Fruit fly (Drosophila melanogaster): ENCODE measurements around the gene Csk.
A peak's percentile ranks its signal among the peaks of the same experiment; 100 is the strongest.

Gene Csk

DNA sequence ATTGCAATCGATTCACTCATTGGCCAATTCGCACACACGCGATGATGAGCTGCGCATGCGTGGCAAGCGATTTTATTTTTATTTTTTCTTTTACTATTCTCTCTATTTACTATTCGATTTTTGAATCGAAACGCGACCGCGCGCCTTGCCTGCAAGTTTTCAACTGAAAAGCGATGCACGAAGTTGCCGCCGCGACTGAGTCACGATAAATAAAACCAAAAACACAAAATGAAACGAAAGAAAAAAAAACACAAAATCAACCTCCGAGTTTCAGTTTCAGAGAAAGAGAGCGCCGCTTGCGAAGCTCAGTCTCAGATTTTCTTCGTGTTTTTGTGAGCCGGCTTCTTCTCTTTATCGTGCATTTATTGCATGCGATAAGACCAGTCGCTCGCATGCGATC lies 3.7 kb downstream of the Csk start (continued):
- TF ChIP-seq CG3919 (GFP tag; optimal IDR thresholded peaks at IDR 0.05) (peak; percentile 27), salr (GFP tag; optimal IDR thresholded peaks at IDR 0.05) (no peak), CG7368 (GFP tag; optimal IDR thresholded peaks at IDR 0.05) (peak; percentile 39), Smox (GFP tag; optimal IDR thresholded peaks at IDR 0.05) (no peak), Eip93F (GFP tag; optimal IDR thresholded peaks at IDR 0.05) (no peak)

dm6 chr3R:11639946-11640588 lies 10.4 kb downstream of the Csk start:
- TF ChIP-seq fkh (GFP tag; optimal IDR thresholded peaks at IDR 0.05) = peak; percentile 88
- TF ChIP-seq CG6792 (GFP tag; optimal IDR thresholded peaks at IDR 0.05) = no peak
- TF ChIP-seq Sox15 (GFP tag; optimal IDR thresholded peaks at IDR 0.05) = no peak
- TF ChIP-seq Eip93F (GFP tag; optimal IDR thresholded peaks at IDR 0.05) = peak; percentile 40
- peak; percentile 23 for TF ChIP-seq esn (GFP tag; optimal IDR thresholded peaks at IDR 0.05)
- TF ChIP-seq CG31627 (GFP tag; optimal IDR thresholded peaks at IDR 0.05) = peak; percentile 7
- no peak for TF ChIP-seq net (GFP tag; optimal IDR thresholded peaks at IDR 0.05)
- peak; percentile 93 for TF ChIP-seq vri (GFP tag; optimal IDR thresholded peaks at IDR 0.05)
- TF ChIP-seq Eip78C (GFP tag) = peak; percentile 31
- TF ChIP-seq CG8119 (GFP tag; IDR thresholded peaks at IDR 0.05) = 0 out of 3 replicates have a peak, but pooled peaks have one; percentile 23

DNA sequence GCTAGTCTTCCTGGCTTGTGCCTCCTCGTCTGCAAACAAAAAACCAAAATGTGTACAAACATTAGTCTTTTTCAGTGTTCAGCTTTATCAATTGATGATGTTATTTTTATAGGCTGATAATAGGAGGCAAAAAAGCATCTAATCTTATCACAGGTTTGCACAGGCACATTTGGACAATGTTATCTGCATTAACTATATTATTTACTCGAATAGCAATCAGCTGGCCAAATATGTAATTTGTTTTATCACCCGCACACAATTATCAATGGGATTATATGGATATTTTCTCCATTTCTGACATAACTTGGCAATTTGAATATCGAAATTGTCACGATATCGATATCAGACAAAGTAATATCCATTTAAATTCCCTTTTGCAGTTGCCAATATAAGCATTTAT lies 12.9 kb downstream of the Csk start:
- TF ChIP-seq pdm3 (GFP tag; optimal IDR thresholded peaks at IDR 0.05) (no peak), topi (GFP tag; optimal IDR thresholded peaks at IDR 0.05) (no peak), Met (GFP tag; optimal IDR thresholded peaks at IDR 0.05) (no peak), Blimp-1 (GFP tag; optimal IDR thresholded peaks at IDR 0.05) (no peak), CG11902 (GFP tag; optimal IDR thresholded peaks at IDR 0.05) (no peak), CG11762 (GFP tag; optimal IDR thresholded peaks at IDR 0.05; ENCODE audit: insufficient read depth) (no peak), Sox15 (GFP tag; optimal IDR thresholded peaks at IDR 0.05) (no peak), vri (GFP tag; optimal IDR thresholded peaks at IDR 0.05) (peak; percentile 78), Eip75B (GFP tag; optimal IDR thresholded peaks at IDR 0.05) (no peak)

DNA sequence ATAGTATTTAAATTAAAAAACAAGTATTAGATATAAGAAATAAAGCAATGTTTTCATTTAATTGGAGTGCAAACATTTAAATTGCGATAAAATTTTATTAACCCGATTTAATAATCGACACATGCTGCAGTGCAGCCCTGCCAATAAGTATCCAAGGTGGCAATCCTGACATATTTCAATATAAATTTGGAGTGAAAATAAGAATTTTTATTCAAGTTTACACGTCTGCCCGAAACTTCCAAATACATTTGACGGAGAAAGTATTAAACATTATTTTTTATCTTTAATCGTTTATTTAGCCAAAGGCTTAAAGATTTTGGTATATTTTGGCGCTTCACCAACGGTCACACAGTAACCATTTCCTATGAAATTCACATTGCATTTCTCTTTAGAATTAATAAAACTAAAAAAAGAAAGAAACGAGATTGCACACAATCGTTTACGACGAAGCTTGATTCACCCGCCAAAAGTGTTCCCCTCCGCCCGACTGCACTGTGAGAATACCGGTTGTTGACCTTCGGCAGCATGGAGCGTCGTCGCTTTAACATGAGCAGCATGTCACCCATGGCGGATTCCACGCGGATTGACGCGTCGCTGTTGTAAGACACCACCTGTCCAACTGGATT lies 22.0 kb downstream of the Csk start, which contains the start of gene CG14712:
TSS of gene CG14712 (plus strand) at position 344 of the 626 bp plus-strand sequence.
- no peak for TF ChIP-seq Ets96B (tag; optimal IDR thresholded peaks at IDR 0.05)
- TF ChIP-seq CG31627 (GFP tag; optimal IDR thresholded peaks at IDR 0.05) = peak; percentile 13
- no peak for TF ChIP-seq Sox14 (GFP tag; optimal IDR thresholded peaks at IDR 0.05)
- no peak for TF ChIP-seq CG6808 (GFP tag; optimal IDR thresholded peaks at IDR 0.05)
- TF ChIP-seq spab (GFP tag; optimal IDR thresholded peaks at IDR 0.05) = no peak
- no peak for TF ChIP-seq Lpt (GFP tag; optimal IDR thresholded peaks at IDR 0.05)
- TF ChIP-seq dac (GFP tag; optimal IDR thresholded peaks at IDR 0.05) = no peak
- no peak for TF ChIP-seq CG6854 (GFP tag; optimal IDR thresholded peaks at IDR 0.05)
- no peak for TF ChIP-seq achi (GFP tag; optimal IDR thresholded peaks at IDR 0.05)
- no peak for TF ChIP-seq Ets21C (GFP tag; optimal IDR thresholded peaks at IDR 0.05)
- no peak for TF ChIP-seq CG32006 (GFP tag; optimal IDR thresholded peaks at IDR 0.05)
- TF ChIP-seq cyc (GFP tag; optimal IDR thresholded peaks at IDR 0.05) = peak; percentile 18
- no peak for TF ChIP-seq Blimp-1 (GFP tag; optimal IDR thresholded peaks at IDR 0.05)
- TF ChIP-seq CG11762 (GFP tag; optimal IDR thresholded peaks at IDR 0.05; ENCODE audit: insufficient read depth) = no peak

DNA sequence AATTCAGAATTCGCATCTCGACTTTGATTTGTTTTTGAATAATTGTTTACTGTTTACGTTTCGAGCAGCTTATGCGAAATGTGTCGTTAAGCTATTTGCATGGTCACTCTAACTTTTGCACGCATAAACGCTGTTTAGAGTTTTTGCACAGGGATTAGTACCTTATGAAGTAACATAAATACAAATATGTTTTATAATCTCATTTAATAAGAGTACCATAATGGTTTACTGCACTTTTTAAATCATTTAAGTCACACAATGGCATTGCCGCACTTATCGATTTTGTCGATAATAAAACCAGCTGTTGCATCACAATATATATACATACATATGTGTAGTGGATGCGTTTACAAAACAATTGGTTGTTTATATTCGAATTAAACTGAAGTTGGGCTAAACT lies 23.9 kb downstream of the Csk start, which contains the start of the genes CG6813 and CG18764:
TSS of gene CG6813 (minus strand) at position 68 of the 400 bp plus-strand sequence.
TSS of gene CG18764 (plus strand) at position 319 of the 400 bp plus-strand sequence.
- TF ChIP-seq esn (GFP tag; optimal IDR thresholded peaks at IDR 0.05) (peak; percentile 27), net (GFP tag; optimal IDR thresholded peaks at IDR 0.05) (no peak), Eip93F (GFP tag; optimal IDR thresholded peaks at IDR 0.05) (peak; percentile 26)
